Worm (Caenorhabditis elegans): ENCODE results near the gene tomm-70.
A peak's percentile ranks its signal among the peaks of the same experiment; 100 is the strongest.

The tomm-70 gene

ce11 chrIII:8743796-8744404 is 10.7 kb downstream of the tomm-70 start, which contains the start of gene ZK370.6:
Gene ZK370.6, minus strand, starts transcription at chrIII:8743846.
- TF ChIP-seq ces-1 (GFP tag; optimal IDR thresholded peaks at IDR 0.05), result peak; percentile 92
- TF ChIP-seq unc-120 (tag; optimal IDR thresholded peaks at IDR 0.05; ENCODE audit: poor library complexity, severe bottlenecking), result no peak

ce11 chrIII:8742584-8742983 is 12.0 kb downstream of the tomm-70 start:
- TF ChIP-seq flh-1 (GFP tag; optimal IDR thresholded peaks at IDR 0.05) (no peak), elt-3 (tag; optimal IDR thresholded peaks at IDR 0.05) (no peak), ces-1 (GFP tag; optimal IDR thresholded peaks at IDR 0.05) (peak; percentile 8), unc-39 (tag; optimal IDR thresholded peaks at IDR 0.05) (no peak), mep-1 (tag; optimal IDR thresholded peaks at IDR 0.05) (no peak), M03D4.4 (tag; optimal IDR thresholded peaks at IDR 0.05) (no peak)

ce11 chrIII:8741955-8742354 is 12.6 kb downstream of the tomm-70 start:
- TF ChIP-seq ceh-83 (GFP tag; optimal IDR thresholded peaks at IDR 0.05), result no peak
- no peak for TF ChIP-seq lsy-2 (tag; optimal IDR thresholded peaks at IDR 0.05)
- no peak for TF ChIP-seq drap-1 (GFP tag; optimal IDR thresholded peaks at IDR 0.05)
- TF ChIP-seq lin-32 (GFP tag; optimal IDR thresholded peaks at IDR 0.05), result no peak
- TF ChIP-seq mep-1 (tag; optimal IDR thresholded peaks at IDR 0.05), result no peak

ce11 chrIII:8741276-8741860 is 13.2 kb downstream of the tomm-70 start, which contains the start of gene pdhk-2:
Gene pdhk-2, minus strand, starts transcription at chrIII:8741412.
- peak; percentile 4 for TF ChIP-seq lin-32 (GFP tag; optimal IDR thresholded peaks at IDR 0.05)
- TF ChIP-seq bed-3 (GFP tag; optimal IDR thresholded peaks at IDR 0.05), result peak; percentile 31
- TF ChIP-seq nhr-28 (tag; optimal IDR thresholded peaks at IDR 0.05), result no peak
- TF ChIP-seq hlh-1 (tag; optimal IDR thresholded peaks at IDR 0.05), result peak; percentile 54
- no peak for TF ChIP-seq nhr-12 (tag; optimal IDR thresholded peaks at IDR 0.05)
- no peak for TF ChIP-seq blmp-1 (tag; optimal IDR thresholded peaks at IDR 0.05)
- TF ChIP-seq lin-13 (tag; optimal IDR thresholded peaks at IDR 0.05), result peak; percentile 87
- peak; percentile 76 for TF ChIP-seq drap-1 (GFP tag; optimal IDR thresholded peaks at IDR 0.05)
- no peak for TF ChIP-seq unc-39 (tag; optimal IDR thresholded peaks at IDR 0.05)
- TF ChIP-seq ceh-43 (GFP tag; optimal IDR thresholded peaks at IDR 0.05), result peak; percentile 71
- peak; percentile 58 for TF ChIP-seq elt-1 (tag; optimal IDR thresholded peaks at IDR 0.05; ENCODE audit: borderline replicate concordance, insufficient read depth)
- TF ChIP-seq nhr-76 (tag; optimal IDR thresholded peaks at IDR 0.05), result no peak
- TF ChIP-seq ces-1 (GFP tag; optimal IDR thresholded peaks at IDR 0.05), result peak; percentile 78
- TF ChIP-seq nhr-2 (tag; optimal IDR thresholded peaks at IDR 0.05), result no peak
- peak; percentile 85 for TF ChIP-seq lsy-2 (tag; optimal IDR thresholded peaks at IDR 0.05)
- peak; percentile 64 for TF ChIP-seq cnd-1 (tag; optimal IDR thresholded peaks at IDR 0.05)
- no peak for TF ChIP-seq tbx-8 (GFP tag; optimal IDR thresholded peaks at IDR 0.05)
- no peak for TF ChIP-seq snpc-4 (tag; optimal IDR thresholded peaks at IDR 0.05)
- peak; percentile 39 for TF ChIP-seq ham-2 (GFP tag; optimal IDR thresholded peaks at IDR 0.05)
- TF ChIP-seq sem-2 (GFP tag; optimal IDR thresholded peaks at IDR 0.05), result no peak
- no peak for TF ChIP-seq mab-5 (tag; optimal IDR thresholded peaks at IDR 0.05)
- no peak for TF ChIP-seq ztf-11 (tag; optimal IDR thresholded peaks at IDR 0.05)
- TF ChIP-seq flh-1 (GFP tag; optimal IDR thresholded peaks at IDR 0.05), result peak; percentile 4
- peak; percentile 76 for TF ChIP-seq pha-4 (tag; optimal IDR thresholded peaks at IDR 0.05)
- peak; percentile 86 for TF ChIP-seq sptf-1 (tag; optimal IDR thresholded peaks at IDR 0.05)
- peak; percentile 57 for TF ChIP-seq unc-62 (GFP tag; optimal IDR thresholded peaks at IDR 0.05)
- peak; percentile 90 for TF ChIP-seq unc-120 (tag; optimal IDR thresholded peaks at IDR 0.05; ENCODE audit: poor library complexity, severe bottlenecking)
- TF ChIP-seq elt-3 (tag; optimal IDR thresholded peaks at IDR 0.05), result no peak
- peak; percentile 78 for TF ChIP-seq M03D4.4 (tag; optimal IDR thresholded peaks at IDR 0.05)
- TF ChIP-seq ceh-39 (tag; optimal IDR thresholded peaks at IDR 0.05), result peak; percentile 67
- peak; percentile 80 for TF ChIP-seq nhr-237 (tag; optimal IDR thresholded peaks at IDR 0.05)
- TF ChIP-seq ceh-83 (GFP tag; optimal IDR thresholded peaks at IDR 0.05), result peak; percentile 72
- TF ChIP-seq mep-1 (tag; optimal IDR thresholded peaks at IDR 0.05), result peak; percentile 90
- peak; percentile 82 for TF ChIP-seq zip-8 (tag; optimal IDR thresholded peaks at IDR 0.05)
- peak; percentile 81 for TF ChIP-seq mls-2 (tag; optimal IDR thresholded peaks at IDR 0.05)

All from whole organism, mixed stage, embryonic.